Worm (Caenorhabditis elegans) whole organism, midembryonic: Measurements from ENCODE around the gene hse-5.

Experiments
- T22C8.4 ChIP-seq: fragments of 200-800 bp; sonication (Bioruptor generic); IDR thresholded peaks from 2 replicates; pipeline ENCODE4 v1.3.6; 2022; ENCODE audit warnings: missing genetic modification characterization, missing compliant biosample characterization
- cog-1 ChIP-seq: sonication (generic microtip); optimal IDR thresholded peaks from 2 replicates; lab custom pipeline; 2016; ENCODE audit warnings: missing genetic modification characterization, missing compliant biosample characterization
- flt-1 ChIP-seq: fragments of 200-800 bp; sonication (Bioruptor generic); IDR thresholded peaks from 2 replicates; pipeline ENCODE4 v1.3.6; 2022; ENCODE audit warnings: missing genetic modification characterization, missing compliant biosample characterization
- klf-2 ChIP-seq: fragments of 200-800 bp; sonication (Bioruptor generic); conservative IDR thresholded peaks from 2 replicates; pipeline ENCODE4 v1.3.6; 2022; ENCODE audit warnings: missing genetic modification reagents, missing genetic modification characterization, missing compliant biosample characterization
- med-1 ChIP-seq: sonication (generic microtip); optimal IDR thresholded peaks from 2 replicates; lab custom pipeline; 2017; ENCODE audit warnings: missing genetic modification characterization, mild to moderate bottlenecking, missing compliant biosample characterization, antibody characterized with exemption, missing genetic modification reagents; ENCODE audit not compliant: insufficient read depth
- ref-1 ChIP-seq: fragments of 200-800 bp; sonication (Bioruptor generic); conservative IDR thresholded peaks from 2 replicates; pipeline ENCODE4 v1.3.6; 2022; ENCODE audit warnings: missing genetic modification reagents, missing genetic modification characterization, missing compliant biosample characterization
- tab-1 ChIP-seq: fragments of 200-800 bp; sonication (Bioruptor generic); IDR thresholded peaks from 2 replicates; pipeline ENCODE4 v1.3.6; 2022; ENCODE audit warnings: missing genetic modification characterization, missing compliant biosample characterization
- ztf-23 ChIP-seq: fragments of 200-800 bp; sonication (Bioruptor generic); IDR thresholded peaks from 2 replicates; pipeline ENCODE4 v1.3.6; 2022; ENCODE audit warnings: missing genetic modification reagents, missing genetic modification characterization, missing compliant biosample characterization
- ztf-29 ChIP-seq: fragments of 200-800 bp; sonication (Bioruptor generic); IDR thresholded peaks from 2 replicates; pipeline ENCODE4 v1.3.6; 2022; ENCODE audit warnings: missing genetic modification reagents, missing genetic modification characterization, missing compliant biosample characterization

hse-5 gene

ce11 chrIII:4372894-4373293 is 27.8 kb downstream of the hse-5 start:
- TF ChIP-seq ref-1 (GFP tag; lab: Robert Waterston, UW) = no peak

- no peak for TF ChIP-seq med-1
- no peak for TF ChIP-seq tab-1 (GFP tag; lab: Robert Waterston, UW)
- TF ChIP-seq ref-1 (GFP tag; lab: Robert Waterston, UW) = no peak
Observed at ce11 chrIII:4374854-4375253, 29.7 kb downstream of the hse-5 start, which contains the start of gene pals-26. Gene pals-26 (plus strand): TSS chrIII:4375154.

- TF ChIP-seq ztf-23 (peak; percentile 83), tab-1 (GFP tag; lab: Robert Waterston, UW) (peak; percentile 83), flt-1 (GFP tag; lab: Robert Waterston, UW) (peak; percentile 91), cog-1 (tag; lab: Kevin White, UChicago) (peak; percentile 56), ref-1 (GFP tag; lab: Robert Waterston, UW) (peak; percentile 50; the same call in 1 of the 2 replicates), T22C8.4 (GFP tag; lab: Robert Waterston, UW) (peak; percentile 42), ztf-29 (GFP tag; lab: Robert Waterston, UW) (peak; percentile 83), klf-2 (GFP tag; lab: Robert Waterston, UW) (peak; percentile 66), med-1 (peak; percentile 5)
Observed at ce11 chrIII:4378600-4379293, 33.6 kb downstream of the hse-5 start.

- TF ChIP-seq ztf-23 (no peak), klf-2 (GFP tag; lab: Robert Waterston, UW) (no peak), ref-1 (GFP tag; lab: Robert Waterston, UW) (no peak), tab-1 (GFP tag; lab: Robert Waterston, UW) (no peak), cog-1 (tag; lab: Kevin White, UChicago) (no peak), ztf-29 (GFP tag; lab: Robert Waterston, UW) (no peak), T22C8.4 (GFP tag; lab: Robert Waterston, UW) (no peak), med-1 (no peak), flt-1 (GFP tag; lab: Robert Waterston, UW) (no peak)
Observed at ce11 chrIII:4379717-4380116, 34.6 kb downstream of the hse-5 start, which contains the start of gene B0284.3. Gene B0284.3 (minus strand): TSS chrIII:4379817.

ce11 chrIII:4380835-4381234 is 35.7 kb downstream of the hse-5 start:
- TF ChIP-seq cog-1 (tag; lab: Kevin White, UChicago) (peak; percentile 11), ztf-23 (no peak), klf-2 (GFP tag; lab: Robert Waterston, UW) (no peak), flt-1 (GFP tag; lab: Robert Waterston, UW) (no peak), tab-1 (GFP tag; lab: Robert Waterston, UW) (no peak; the same call in 1 of the 2 replicates), med-1 (no peak), T22C8.4 (GFP tag; lab: Robert Waterston, UW) (no peak), ztf-29 (GFP tag; lab: Robert Waterston, UW) (no peak), ref-1 (GFP tag; lab: Robert Waterston, UW) (no peak)

- no peak for TF ChIP-seq T22C8.4 (GFP tag; lab: Robert Waterston, UW)
- no peak for TF ChIP-seq flt-1 (GFP tag; lab: Robert Waterston, UW)
- TF ChIP-seq ztf-23 = no peak
- no peak for TF ChIP-seq tab-1 (GFP tag; lab: Robert Waterston, UW)
- no peak for TF ChIP-seq ref-1 (GFP tag; lab: Robert Waterston, UW)
- no peak for TF ChIP-seq ztf-29 (GFP tag; lab: Robert Waterston, UW)
- no peak for TF ChIP-seq klf-2 (GFP tag; lab: Robert Waterston, UW)
- no peak for TF ChIP-seq med-1
- no peak for TF ChIP-seq cog-1 (tag; lab: Kevin White, UChicago)
Observed at ce11 chrIII:4381343-4381742, 36.2 kb downstream of the hse-5 start, which contains the start of gene pals-27. Gene pals-27 (plus strand): TSS chrIII:4381643.

ce11 chrIII:4382118-4382517 is 37.0 kb downstream of the hse-5 start:
- TF ChIP-seq klf-2 (GFP tag; lab: Robert Waterston, UW) = no peak
- no peak for TF ChIP-seq ztf-23

- no peak for TF ChIP-seq ztf-29 (GFP tag; lab: Robert Waterston, UW)
- TF ChIP-seq flt-1 (GFP tag; lab: Robert Waterston, UW) = no peak
- TF ChIP-seq ref-1 (GFP tag; lab: Robert Waterston, UW) = no peak
- TF ChIP-seq tab-1 (GFP tag; lab: Robert Waterston, UW) = no peak
- no peak for TF ChIP-seq ztf-23
- no peak for TF ChIP-seq med-1
- no peak for TF ChIP-seq klf-2 (GFP tag; lab: Robert Waterston, UW)
- no peak for TF ChIP-seq T22C8.4 (GFP tag; lab: Robert Waterston, UW)
- TF ChIP-seq cog-1 (tag; lab: Kevin White, UChicago) = no peak
Observed at ce11 chrIII:4384487-4384886, 39.4 kb downstream of the hse-5 start, which contains the start of gene pals-28. Gene pals-28 (plus strand): TSS chrIII:4384787.

ce11 chrIII:4390421-4390820 is 45.3 kb downstream of the hse-5 start:
- TF ChIP-seq ztf-23 (no peak), cog-1 (tag; lab: Kevin White, UChicago) (no peak), ztf-29 (GFP tag; lab: Robert Waterston, UW) (no peak), med-1 (no peak), tab-1 (GFP tag; lab: Robert Waterston, UW) (no peak)

ce11 chrIII:4391319-4391718 is 46.2 kb downstream of the hse-5 start:
- no peak for TF ChIP-seq ref-1 (GFP tag; lab: Robert Waterston, UW)
- no peak for TF ChIP-seq med-1
- TF ChIP-seq T22C8.4 (GFP tag; lab: Robert Waterston, UW) = no peak
- TF ChIP-seq ztf-29 (GFP tag; lab: Robert Waterston, UW) = no peak
- no peak for TF ChIP-seq klf-2 (GFP tag; lab: Robert Waterston, UW)
- no peak for TF ChIP-seq ztf-23
- TF ChIP-seq tab-1 (GFP tag; lab: Robert Waterston, UW) = no peak
- no peak for TF ChIP-seq flt-1 (GFP tag; lab: Robert Waterston, UW)
